Fruit fly (Drosophila melanogaster) Kc167 (cell line): ENCODE results near the gene nerfin-2.

Experiments used
- h ChIP-seq: fragments of >200 bp; optimal IDR thresholded peaks from 3 replicates; lab custom pipeline; 2018; ENCODE audit warnings: missing external identifiers
- psq ChIP-seq: fragments of >200 bp; optimal IDR thresholded peaks from 2 replicates; lab custom pipeline; 2017; ENCODE audit warnings: missing external identifiers
- ttk ChIP-seq: sonication (Bioruptor generic); optimal IDR thresholded peaks from 2 replicates; lab custom pipeline; 2017; ENCODE audit warnings: missing external identifiers

- TF ChIP-seq psq (no peak), h (lab: Kevin White, UChicago) (no peak), ttk (no peak)
Observed at dm6 chr3R:10098296-10098675, 27.4 kb downstream of the nerfin-2 start.
